Fruit fly (Drosophila melanogaster): Measurements from ENCODE around the gene GckIII.

Gene GckIII

dm6 chr3R:17132098-17132712 lies 46.9 kb downstream of the GckIII start, which contains the start of the genes CG4053 and CG31266:
Gene CG4053 (minus strand): TSS chr3R:17132198.
Gene CG31266 (plus strand): TSS chr3R:17132662.
- TF ChIP-seq sug (tag; optimal IDR thresholded peaks at IDR 0.05), result peak; percentile 52
- peak; percentile 21 for TF ChIP-seq Elba2 (GFP tag; optimal IDR thresholded peaks at IDR 0.05)
- no peak for TF ChIP-seq ems (GFP tag; optimal IDR thresholded peaks at IDR 0.05)

dm6 chr3R:17133897-17134296 lies 48.6 kb downstream of the GckIII start, which contains the start of gene CG31267:
Gene CG31267 (plus strand): TSS chr3R:17134197.
- no peak for TF ChIP-seq CG10267 (tag; optimal IDR thresholded peaks at IDR 0.05)
- TF ChIP-seq CG12299 (tag; optimal IDR thresholded peaks at IDR 0.05), result no peak
- TF ChIP-seq CG34224 (GFP tag; IDR thresholded peaks at IDR 0.05; ENCODE audit: partially characterized antibody), result no peak
- no peak for TF ChIP-seq Ptx1 (GFP tag; IDR thresholded peaks at IDR 0.05)
- no peak for TF ChIP-seq Atf6 (GFP tag; IDR thresholded peaks at IDR 0.05)
- TF ChIP-seq CG10979 (tag; optimal IDR thresholded peaks at IDR 0.05), result no peak
- no peak for TF ChIP-seq Eip74EF (GFP tag; optimal IDR thresholded peaks at IDR 0.05)
- TF ChIP-seq CG7963 (GFP tag; IDR thresholded peaks at IDR 0.05; ENCODE audit: partially characterized antibody), result no peak
- no peak for TF ChIP-seq HLH4C (GFP tag; IDR thresholded peaks at IDR 0.05; ENCODE audit: partially characterized antibody)
- no peak for TF ChIP-seq Dref (GFP tag; IDR thresholded peaks at IDR 0.05)
- no peak for TF ChIP-seq Oli (tag; optimal IDR thresholded peaks at IDR 0.05)

DNA sequence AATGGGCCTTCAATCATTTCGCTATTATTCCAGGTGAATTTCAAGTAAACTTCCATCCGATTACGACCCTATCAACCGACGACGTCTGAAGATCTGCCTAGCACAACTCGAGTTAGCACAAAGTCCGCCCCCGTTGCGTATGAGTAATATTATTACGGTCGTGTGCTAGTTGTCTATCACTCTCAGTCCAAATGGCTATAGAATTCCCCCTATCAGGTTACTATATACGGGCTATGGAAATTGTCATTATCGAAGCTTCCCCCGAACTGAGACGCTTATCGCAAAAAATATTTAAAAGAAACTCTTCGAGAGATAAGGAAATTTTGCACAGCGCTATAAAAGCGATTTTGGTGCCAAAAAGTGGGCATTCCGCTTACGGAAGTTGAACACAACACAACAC lies 50.4 kb downstream of the GckIII start, which contains the start of gene CG5246:
Gene CG5246 (plus strand): TSS at position 365 of the 400 bp plus-strand sequence.
- no peak for TF ChIP-seq CG5245 (GFP tag; optimal IDR thresholded peaks at IDR 0.05)
- no peak for TF ChIP-seq tx (GFP tag; optimal IDR thresholded peaks at IDR 0.05)
- peak; percentile 27 for TF ChIP-seq sug (tag; optimal IDR thresholded peaks at IDR 0.05)
- peak; percentile 72 for TF ChIP-seq exex (tag; optimal IDR thresholded peaks at IDR 0.05)
- TF ChIP-seq az2 (GFP tag; optimal IDR thresholded peaks at IDR 0.05), result no peak
- peak; percentile 38 for TF ChIP-seq grn (GFP tag; optimal IDR thresholded peaks at IDR 0.05)
- TF ChIP-seq Nf-YB (GFP tag; optimal IDR thresholded peaks at IDR 0.05), result no peak
- TF ChIP-seq CG7963 (GFP tag; IDR thresholded peaks at IDR 0.05; ENCODE audit: partially characterized antibody), result no peak
- no peak for TF ChIP-seq CG10565 (GFP tag; optimal IDR thresholded peaks at IDR 0.05)
- TF ChIP-seq Hey (tag; optimal IDR thresholded peaks at IDR 0.05), result peak; percentile 23
- no peak for TF ChIP-seq yki (optimal IDR thresholded peaks at IDR 0.05)
